Fruit fly (Drosophila melanogaster) whole organism, embryonic: Measurements from ENCODE around the gene Sec8.
A peak's percentile ranks its signal among the peaks of the same experiment; 100 is the strongest.

Source experiments
- CG32767 ChIP-seq: fragments of 200-800 bp; sonication (Bioruptor generic); IDR thresholded peaks from 2 replicates; pipeline ENCODE4 v1.3.6; 2022; ENCODE audit warnings: missing biosample characterization, missing genetic modification characterization
- Hand ChIP-seq: fragments of 200-800 bp; sonication (Bioruptor generic); optimal IDR thresholded peaks from 2 replicates; lab custom pipeline; 2017; ENCODE audit warnings: mild to moderate bottlenecking, missing biosample characterization, missing genetic modification reagents, missing genetic modification characterization
- Vsx1 ChIP-seq: fragments of 200-800 bp; sonication (Bioruptor generic); optimal IDR thresholded peaks from 2 replicates; lab custom pipeline; 2017; ENCODE audit warnings: missing biosample characterization, mild to moderate bottlenecking, missing genetic modification characterization, missing genetic modification reagents
- ara ChIP-seq: fragments of 200-800 bp; sonication (Bioruptor generic); IDR thresholded peaks from 2 replicates; pipeline ENCODE4 v1.3.6; 2022; ENCODE audit warnings: missing biosample characterization, missing genetic modification characterization
- disco-r ChIP-seq: fragments of 200-800 bp; sonication (Bioruptor generic); optimal IDR thresholded peaks from 2 replicates; lab custom pipeline; 2016; ENCODE audit warnings: missing biosample characterization, missing genetic modification characterization

- no peak for TF ChIP-seq Hand (GFP tag; lab: Kevin White, UChicago)
- TF ChIP-seq disco-r (GFP tag; lab: Kevin White, UChicago), result peak; percentile 92
- no peak for TF ChIP-seq ara (GFP tag; lab: Robert Waterston, UW)
- TF ChIP-seq Vsx1 (GFP tag; lab: Kevin White, UChicago), result peak; percentile 49
- no peak for TF ChIP-seq CG32767
Measured at dm6 chr3R:5789025-5789953, 30.5 kb upstream of the Sec8 start, which contains the start of the genes Hat1 and Rpn5.
